Worm (Caenorhabditis elegans): Measurements from ENCODE around the gene W03C9.2.

W03C9.2 gene

ce11 chrII:12006575-12007098 lies 44.5 kb downstream of the W03C9.2 start, which contains the start of gene mcm-2:
Gene mcm-2, minus strand, starts transcription at chrII:12006625.
- TF ChIP-seq nfya-1 (tag; optimal IDR thresholded peaks at IDR 0.05) (peak; percentile 17), elt-2 (tag; optimal IDR thresholded peaks at IDR 0.05) (peak; percentile 10), T23F11.4 (GFP tag; optimal IDR thresholded peaks at IDR 0.05) (no peak)

- TF ChIP-seq tbx-7 (tag; optimal IDR thresholded peaks at IDR 0.05) (no peak), ahr-1 (tag; optimal IDR thresholded peaks at IDR 0.05) (no peak), unc-86 (tag; optimal IDR thresholded peaks at IDR 0.05) (no peak), dve-1 (tag; optimal IDR thresholded peaks at IDR 0.05) (no peak), F13H6.1 (tag; optimal IDR thresholded peaks at IDR 0.05) (no peak), syd-9 (tag; optimal IDR thresholded peaks at IDR 0.05) (no peak), elt-2 (tag; optimal IDR thresholded peaks at IDR 0.05) (no peak)
These were observed 46.6 kb downstream of the W03C9.2 start, which contains the start of gene glb-29 for ce11 chrII:12008772-12009171. Gene glb-29, plus strand, starts transcription at chrII:12009072.
